Worm (Caenorhabditis elegans): ENCODE data around the gene Y76B12C.8.

Y76B12C.8 gene

DNA sequence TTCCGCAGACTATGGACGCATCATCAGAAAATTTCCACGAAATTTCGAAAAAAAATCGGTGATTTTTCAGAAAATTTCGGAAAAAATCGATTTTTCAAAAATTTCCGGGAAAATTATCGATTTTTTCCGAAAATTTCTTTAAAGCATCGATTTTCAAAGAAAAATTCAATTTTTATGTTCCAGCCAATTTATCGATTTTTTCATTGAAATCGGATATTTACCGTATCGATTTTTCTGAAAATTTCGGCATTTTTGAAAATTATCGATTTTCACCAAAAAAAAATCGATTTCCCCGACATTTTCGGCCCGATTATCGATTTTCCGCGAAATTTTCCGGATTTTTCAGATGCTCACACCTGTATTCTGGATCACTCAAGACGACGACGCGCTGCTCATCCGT lies 14.7 kb upstream of the Y76B12C.8 start, which contains the start of gene Y48A5A.1:
Gene Y48A5A.1, plus strand, starts transcription at position 347 of the 400 bp plus-strand sequence.
- TF ChIP-seq T22C8.4 (GFP tag; IDR thresholded peaks at IDR 0.05) (peak; percentile 77), ztf-23 (GFP tag; IDR thresholded peaks at IDR 0.05) (no peak), cog-1 (tag; optimal IDR thresholded peaks at IDR 0.05) (no peak)

DNA sequence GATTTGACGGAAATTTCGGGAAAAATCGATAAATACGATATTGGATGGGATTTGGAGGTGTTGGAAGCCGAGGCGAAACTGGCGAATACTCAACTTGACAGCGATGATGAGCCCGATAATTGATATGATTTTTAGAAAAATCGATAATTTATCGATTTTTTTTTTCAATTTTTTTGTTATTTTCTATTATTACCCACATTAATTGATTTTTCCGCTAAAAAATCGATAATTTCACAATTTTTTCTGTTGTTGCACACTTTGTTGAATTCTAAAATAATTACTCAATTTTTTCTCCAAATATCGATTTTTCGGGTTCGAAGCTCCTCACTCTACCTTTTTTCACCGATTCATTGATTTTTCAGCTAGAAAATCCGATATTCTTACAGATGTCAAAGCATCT lies 10.4 kb upstream of the Y76B12C.8 start, which contains the start of gene Y48A5A.3:
Gene Y48A5A.3, plus strand, starts transcription at position 385 of the 400 bp plus-strand sequence.
- peak; percentile 74 for TF ChIP-seq T22C8.4 (GFP tag; IDR thresholded peaks at IDR 0.05)
- no peak for TF ChIP-seq flt-1 (GFP tag; IDR thresholded peaks at IDR 0.05)

ce11 chrIV:1970158-1970557 lies 9.6 kb upstream of the Y76B12C.8 start:
- TF ChIP-seq ztf-23 (GFP tag; IDR thresholded peaks at IDR 0.05) (no peak), cog-1 (tag; optimal IDR thresholded peaks at IDR 0.05) (no peak), med-1 (GFP tag; optimal IDR thresholded peaks at IDR 0.05; ENCODE audit: insufficient read depth) (no peak), tab-1 (GFP tag; IDR thresholded peaks at IDR 0.05) (no peak), ref-1 (GFP tag; conservative IDR thresholded peaks at IDR 0.05) (no peak), klf-2 (GFP tag; conservative IDR thresholded peaks at IDR 0.05) (no peak), T22C8.4 (GFP tag; IDR thresholded peaks at IDR 0.05) (no peak), flt-1 (GFP tag; IDR thresholded peaks at IDR 0.05) (no peak), ztf-29 (GFP tag; IDR thresholded peaks at IDR 0.05) (no peak)

- TF ChIP-seq flt-1 (GFP tag; IDR thresholded peaks at IDR 0.05): no peak
- TF ChIP-seq T22C8.4 (GFP tag; IDR thresholded peaks at IDR 0.05): peak; percentile 71
- TF ChIP-seq tab-1 (GFP tag; IDR thresholded peaks at IDR 0.05): no peak
- no peak for TF ChIP-seq ref-1 (GFP tag; conservative IDR thresholded peaks at IDR 0.05)
- no peak for TF ChIP-seq ztf-29 (GFP tag; IDR thresholded peaks at IDR 0.05)
- no peak for TF ChIP-seq med-1 (GFP tag; optimal IDR thresholded peaks at IDR 0.05; ENCODE audit: insufficient read depth)
Observed at ce11 chrIV:1971078-1971477, 8.7 kb upstream of the Y76B12C.8 start.

ce11 chrIV:1972271-1972670 lies 7.5 kb upstream of the Y76B12C.8 start, which contains the start of gene Y76B12C.4:
Gene Y76B12C.4, minus strand, starts transcription at chrIV:1972371.
- TF ChIP-seq tab-1 (GFP tag; IDR thresholded peaks at IDR 0.05): no peak
- no peak for TF ChIP-seq ztf-23 (GFP tag; IDR thresholded peaks at IDR 0.05)
- TF ChIP-seq klf-2 (GFP tag; conservative IDR thresholded peaks at IDR 0.05): no peak
- no peak for TF ChIP-seq ztf-29 (GFP tag; IDR thresholded peaks at IDR 0.05)
- no peak for TF ChIP-seq T22C8.4 (GFP tag; IDR thresholded peaks at IDR 0.05)
- no peak for TF ChIP-seq ref-1 (GFP tag; conservative IDR thresholded peaks at IDR 0.05)
- no peak for TF ChIP-seq cog-1 (tag; optimal IDR thresholded peaks at IDR 0.05)
- TF ChIP-seq flt-1 (GFP tag; IDR thresholded peaks at IDR 0.05): no peak
- TF ChIP-seq med-1 (GFP tag; optimal IDR thresholded peaks at IDR 0.05; ENCODE audit: insufficient read depth): no peak

- TF ChIP-seq ref-1 (GFP tag; conservative IDR thresholded peaks at IDR 0.05) (no peak), tab-1 (GFP tag; IDR thresholded peaks at IDR 0.05) (no peak), med-1 (GFP tag; optimal IDR thresholded peaks at IDR 0.05; ENCODE audit: insufficient read depth) (no peak), klf-2 (GFP tag; conservative IDR thresholded peaks at IDR 0.05) (no peak), flt-1 (GFP tag; IDR thresholded peaks at IDR 0.05) (no peak)
Observed at ce11 chrIV:1973372-1973771, 6.4 kb upstream of the Y76B12C.8 start, which contains the start of gene Y76B12C.3. Gene Y76B12C.3, plus strand, starts transcription at chrIV:1973705.

DNA sequence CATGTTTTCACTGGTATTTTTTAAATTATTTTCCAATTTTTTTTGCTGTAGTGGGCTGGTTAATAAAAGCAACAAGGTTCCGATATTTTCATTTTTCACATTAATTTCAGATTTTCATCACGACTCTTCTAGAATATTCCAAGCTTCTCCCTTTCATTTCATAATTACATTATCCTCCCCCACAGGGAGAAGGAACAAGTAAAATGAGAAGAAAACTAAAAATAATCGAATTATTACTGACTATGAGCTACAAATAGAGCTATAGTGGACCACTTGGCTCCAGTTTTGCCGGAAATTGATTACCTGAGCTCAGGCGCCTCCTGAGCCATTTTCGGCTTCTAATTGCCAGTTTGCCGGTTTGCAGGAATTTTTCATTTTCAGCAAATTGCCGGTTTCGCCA lies 4.2 kb upstream of the Y76B12C.8 start:
- TF ChIP-seq med-1 (GFP tag; optimal IDR thresholded peaks at IDR 0.05; ENCODE audit: insufficient read depth): no peak
- TF ChIP-seq ref-1 (GFP tag; conservative IDR thresholded peaks at IDR 0.05): no peak
- no peak for TF ChIP-seq flt-1 (GFP tag; IDR thresholded peaks at IDR 0.05)
- TF ChIP-seq cog-1 (tag; optimal IDR thresholded peaks at IDR 0.05): no peak
- no peak for TF ChIP-seq ztf-29 (GFP tag; IDR thresholded peaks at IDR 0.05)
- no peak for TF ChIP-seq T22C8.4 (GFP tag; IDR thresholded peaks at IDR 0.05)
- no peak for TF ChIP-seq ztf-23 (GFP tag; IDR thresholded peaks at IDR 0.05)
- no peak for TF ChIP-seq tab-1 (GFP tag; IDR thresholded peaks at IDR 0.05)
- TF ChIP-seq klf-2 (GFP tag; conservative IDR thresholded peaks at IDR 0.05): no peak

- TF ChIP-seq klf-2 (GFP tag; conservative IDR thresholded peaks at IDR 0.05): 0 out of 2 replicates have a peak, but pooled peaks have one; percentile 54
- TF ChIP-seq ztf-29 (GFP tag; IDR thresholded peaks at IDR 0.05): peak; percentile 56; the same call in 1 of the 2 replicates
- TF ChIP-seq ref-1 (GFP tag; conservative IDR thresholded peaks at IDR 0.05): 0 out of 2 replicates have a peak, but pooled peaks have one; percentile 33
- TF ChIP-seq T22C8.4 (GFP tag; IDR thresholded peaks at IDR 0.05): 0 out of 2 replicates have a peak, but pooled peaks have one; percentile 6
- TF ChIP-seq tab-1 (GFP tag; IDR thresholded peaks at IDR 0.05): peak; percentile 65; the same call in 1 of the 2 replicates
- TF ChIP-seq ztf-23 (GFP tag; IDR thresholded peaks at IDR 0.05): peak; percentile 74
- TF ChIP-seq flt-1 (GFP tag; IDR thresholded peaks at IDR 0.05): peak; percentile 79
- TF ChIP-seq med-1 (GFP tag; optimal IDR thresholded peaks at IDR 0.05; ENCODE audit: insufficient read depth): peak; percentile 38
- TF ChIP-seq cog-1 (tag; optimal IDR thresholded peaks at IDR 0.05): peak; percentile 36
Observed at ce11 chrIV:1980961-1981446, 1.2 kb downstream of the Y76B12C.8 start, which contains the start of gene Y76B12C.6. Gene Y76B12C.6, plus strand, starts transcription at chrIV:1981396.

ce11 chrIV:1990843-1991339 lies 11.1 kb downstream of the Y76B12C.8 start:
- TF ChIP-seq flt-1 (GFP tag; IDR thresholded peaks at IDR 0.05) (0 out of 2 replicates have a peak, but pooled peaks have one; percentile 6), ztf-23 (GFP tag; IDR thresholded peaks at IDR 0.05) (no peak)

DNA sequence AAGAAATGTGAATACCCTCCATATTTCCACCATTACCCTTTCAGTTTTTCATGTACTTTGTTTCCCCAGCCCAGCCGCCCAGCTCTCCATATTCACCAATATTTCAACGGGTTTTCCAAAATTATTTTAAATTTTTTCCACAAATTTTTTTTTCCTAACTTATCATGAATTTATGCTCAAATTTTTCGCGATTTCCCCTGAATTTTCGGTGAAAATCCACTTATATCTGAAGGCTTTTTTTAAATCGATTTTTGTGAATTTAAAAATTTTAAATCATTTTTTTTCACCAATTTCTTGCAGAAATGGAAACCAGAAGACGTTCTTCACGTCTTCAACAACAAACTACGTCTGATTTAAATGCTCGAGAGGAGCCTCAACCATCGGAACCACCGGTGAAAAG lies 13.0 kb downstream of the Y76B12C.8 start, which contains the start of gene xpc-1:
Gene xpc-1, plus strand, starts transcription at position 301 of the 400 bp plus-strand sequence.
- TF ChIP-seq ztf-29 (GFP tag; IDR thresholded peaks at IDR 0.05) (no peak), ztf-23 (GFP tag; IDR thresholded peaks at IDR 0.05) (no peak), klf-2 (GFP tag; conservative IDR thresholded peaks at IDR 0.05) (no peak), med-1 (GFP tag; optimal IDR thresholded peaks at IDR 0.05; ENCODE audit: insufficient read depth) (no peak), tab-1 (GFP tag; IDR thresholded peaks at IDR 0.05) (no peak)

Measured in whole organism, midembryonic.